Fruit fly (Drosophila melanogaster): ENCODE results near the gene Cyp28a5.

Cyp28a5 gene

dm6 chr2L:13963467-13964122, 13.5 kb upstream of the Cyp28a5 start, which contains the start of gene NimB1:
Gene NimB1 (plus strand): TSS chr2L:13963507.
- peak; percentile 67 for TF ChIP-seq Ets65A (GFP tag)
- no peak for TF ChIP-seq CG7357 (GFP tag; IDR thresholded peaks at IDR 0.05)

dm6 chr2L:13966732-13967316, 10.3 kb upstream of the Cyp28a5 start, which contains the start of gene NimB2:
Gene NimB2 (minus strand): TSS chr2L:13967018.
- TF ChIP-seq sug (tag; optimal IDR thresholded peaks at IDR 0.05) (peak; percentile 19), cwo (GFP tag; optimal IDR thresholded peaks at IDR 0.05) (no peak), Pdp1 (GFP tag; optimal IDR thresholded peaks at IDR 0.05) (peak in 1 of 2 experiments; percentile 14), jing (GFP tag; optimal IDR thresholded peaks at IDR 0.05) (no peak), CG10543 (GFP tag; optimal IDR thresholded peaks at IDR 0.05) (peak; percentile 21), CG34376 (GFP tag; optimal IDR thresholded peaks at IDR 0.05) (peak; percentile 81)

- TF ChIP-seq HLH3B (GFP tag; IDR thresholded peaks at IDR 0.05) (no peak), CG17568 (GFP tag; optimal IDR thresholded peaks at IDR 0.05) (no peak), D19A (tag; optimal IDR thresholded peaks at IDR 0.05) (peak; percentile 24), Drgx (GFP tag; IDR thresholded peaks at IDR 0.05) (0 out of 2 replicates have a peak, but pooled peaks have one; percentile 14), D19B (GFP tag; optimal IDR thresholded peaks at IDR 0.05) (peak; percentile 51), Side (GFP tag; optimal IDR thresholded peaks at IDR 0.05) (no peak), Dp (GFP tag; optimal IDR thresholded peaks at IDR 0.05) (no peak), Ssrp (tag; optimal IDR thresholded peaks at IDR 0.05) (no peak), Blimp-1 (GFP tag; optimal IDR thresholded peaks at IDR 0.05) (peak; percentile 15), CG7987 (GFP tag; optimal IDR thresholded peaks at IDR 0.05) (no peak), ash1 (GFP tag; optimal IDR thresholded peaks at IDR 0.05) (no peak), cato (GFP tag; optimal IDR thresholded peaks at IDR 0.05; ENCODE audit: borderline replicate concordance) (no peak), Nf-YC (tag; optimal IDR thresholded peaks at IDR 0.05) (no peak), CG30431 (GFP tag; optimal IDR thresholded peaks at IDR 0.05) (no peak), CG18619 (GFP tag; optimal IDR thresholded peaks at IDR 0.05) (no peak), CG34422 (GFP tag; IDR thresholded peaks at IDR 0.05) (no peak), CG7963 (GFP tag; IDR thresholded peaks at IDR 0.05; ENCODE audit: partially characterized antibody) (no peak), Fer1 (GFP tag; optimal IDR thresholded peaks at IDR 0.05) (no peak)
Measured at dm6 chr2L:13967846-13968350, 9.2 kb upstream of the Cyp28a5 start, which contains the start of gene NimB3. Gene NimB3 (minus strand): TSS chr2L:13967985.

- TF ChIP-seq CG32772 (GFP tag; IDR thresholded peaks at IDR 0.05), result no peak
- TF ChIP-seq CG6791 (GFP tag; IDR thresholded peaks at IDR 0.05; ENCODE audit: partially characterized antibody), result no peak
- TF ChIP-seq stwl (tag; optimal IDR thresholded peaks at IDR 0.05), result no peak
- no peak for TF ChIP-seq lola (GFP tag; optimal IDR thresholded peaks at IDR 0.05)
- TF ChIP-seq CG34376 (GFP tag; optimal IDR thresholded peaks at IDR 0.05), result peak; percentile 37
- TF ChIP-seq Hr78 (GFP tag; optimal IDR thresholded peaks at IDR 0.05), result no peak
- peak; percentile 76 for TF ChIP-seq D19B (GFP tag; optimal IDR thresholded peaks at IDR 0.05)
- TF ChIP-seq CG4820 (GFP tag; optimal IDR thresholded peaks at IDR 0.05), result no peak
- no peak for TF ChIP-seq CG12071 (GFP tag; optimal IDR thresholded peaks at IDR 0.05)
- TF ChIP-seq Opbp (GFP tag; IDR thresholded peaks at IDR 0.05; ENCODE audit: partially characterized antibody), result no peak
- no peak for TF ChIP-seq esg (GFP tag; conservative IDR thresholded peaks at IDR 0.05)
- peak; percentile 31; the same call in 1 of the 3 replicates for TF ChIP-seq CG16813 (GFP tag; IDR thresholded peaks at IDR 0.05; ENCODE audit: partially characterized antibody)
Measured at dm6 chr2L:13969876-13970275, 7.2 kb upstream of the Cyp28a5 start, which contains the start of the genes NimB4 and NimB5. Gene NimB4 (minus strand): TSS chr2L:13969976. Gene NimB5 (plus strand): TSS chr2L:13970177.
